Worm (Caenorhabditis elegans) whole organism, L3 larva: ENCODE data around the gene ZK177.1.

Experiments
- R02D3.7 ChIP-seq: fragments of 150-350 bp; optimal IDR thresholded peaks from 2 replicates; lab custom pipeline; 2014; ENCODE audit warnings: missing biosample characterization, missing genetic modification characterization
- aly-2 ChIP-seq: fragments of 150-350 bp; optimal IDR thresholded peaks from 2 replicates; lab custom pipeline; 2014; ENCODE audit warnings: missing biosample characterization, missing genetic modification characterization
- egl-27 ChIP-seq: sonication (generic microtip); optimal IDR thresholded peaks from 4 replicates; lab custom pipeline; 2017; ENCODE audit warnings: missing biosample characterization, missing genetic modification reagents, missing genetic modification characterization
- fkh-10 ChIP-seq: sonication (generic microtip); optimal IDR thresholded peaks from 2 replicates; lab custom pipeline; 2017; ENCODE audit warnings: missing biosample characterization, missing genetic modification reagents, missing genetic modification characterization
- fos-1 ChIP-seq: fragments of 150-350 bp; optimal IDR thresholded peaks from 2 replicates; lab custom pipeline; 2014; ENCODE audit warnings: missing biosample characterization, missing genetic modification characterization
- jun-1 ChIP-seq: fragments of 150-350 bp; optimal IDR thresholded peaks from 2 replicates; lab custom pipeline; 2014; ENCODE audit warnings: missing biosample characterization, missing genetic modification reagents, missing genetic modification characterization
- nhr-11 ChIP-seq: fragments of 150-350 bp; optimal IDR thresholded peaks from 2 replicates; lab custom pipeline; 2014; ENCODE audit warnings: missing biosample characterization, missing genetic modification characterization
- nhr-76 ChIP-seq: fragments of 150-350 bp; sonication (generic microtip); optimal IDR thresholded peaks from 5 replicates; lab custom pipeline; 2014; ENCODE audit warnings: missing biosample characterization, missing genetic modification characterization
- nhr-77 ChIP-seq: fragments of 150-350 bp; optimal IDR thresholded peaks from 2 replicates; lab custom pipeline; 2014; ENCODE audit warnings: missing biosample characterization, missing genetic modification characterization
- pha-4 ChIP-seq: fragments of 150-350 bp; optimal IDR thresholded peaks from 2 replicates; lab custom pipeline; 2014; ENCODE audit warnings: missing biosample characterization, missing genetic modification reagents, missing genetic modification characterization
- sea-2 ChIP-seq: fragments of 150-350 bp; sonication (generic microtip); optimal IDR thresholded peaks from 4 replicates; lab custom pipeline; 2014; ENCODE audit warnings: missing biosample characterization, missing genetic modification reagents, missing genetic modification characterization
- snpc-4 ChIP-seq: fragments of 150-350 bp; optimal IDR thresholded peaks from 2 replicates; lab custom pipeline; 2014; ENCODE audit warnings: missing biosample characterization, missing genetic modification characterization
- tbx-2 ChIP-seq: sonication (generic microtip); optimal IDR thresholded peaks from 2 replicates; lab custom pipeline; 2016; ENCODE audit warnings: mild to moderate bottlenecking, missing genetic modification characterization, missing compliant biosample characterization
- unc-62 ChIP-seq: fragments of 150-350 bp; sonication (generic microtip); optimal IDR thresholded peaks from 4 replicates; lab custom pipeline; 2014; ENCODE audit warnings: missing biosample characterization, missing genetic modification reagents, missing genetic modification characterization

DNA sequence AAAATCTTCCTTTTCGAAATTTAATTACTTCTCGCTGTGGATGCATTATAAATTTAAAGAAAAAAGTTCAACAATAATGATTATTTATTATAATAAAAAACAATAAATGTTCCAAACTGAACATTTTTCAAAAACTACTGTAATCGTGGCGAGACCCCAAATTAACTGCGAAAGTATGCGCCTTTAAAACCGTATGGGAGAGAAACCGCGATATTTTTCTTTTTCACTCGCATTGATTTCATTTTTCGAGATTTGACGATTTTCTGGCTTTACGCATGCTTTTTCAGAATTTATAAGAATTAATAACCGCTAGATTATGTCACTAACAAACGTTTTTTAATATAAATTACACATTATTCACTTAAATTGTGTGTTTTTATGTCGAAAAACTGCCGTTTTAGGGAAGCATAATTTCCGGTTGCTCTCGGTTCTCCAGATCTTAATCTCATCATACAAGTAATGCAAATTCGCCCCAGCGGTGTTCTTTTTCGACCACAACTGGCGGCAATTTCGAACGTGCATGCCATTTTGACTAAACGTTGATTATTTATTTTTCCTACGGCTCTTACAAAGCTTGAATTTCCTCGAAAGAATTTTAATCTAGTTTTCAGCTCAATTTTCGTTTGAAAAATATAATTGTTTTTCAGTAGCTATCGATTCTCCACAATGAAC lies 26.8 kb upstream of the ZK177.1 start, which contains the start of gene F12A10.8:
- TF ChIP-seq fos-1 (tag; lab: Kevin White, UChicago) (no peak), aly-2 (no peak), sea-2 (GFP tag; lab: Kevin White, UChicago) (no peak), nhr-76 (tag; lab: Kevin White, UChicago) (no peak), egl-27 (no peak), jun-1 (tag; lab: Kevin White, UChicago) (no peak), nhr-77 (tag; lab: Kevin White, UChicago) (no peak), snpc-4 (tag; lab: Kevin White, UChicago) (no peak), R02D3.7 (tag; lab: Kevin White, UChicago) (no peak), nhr-11 (no peak), pha-4 (no peak), unc-62 (GFP tag; lab: Kevin White, UChicago) (no peak), tbx-2 (no peak), fkh-10 (GFP tag; lab: Kevin White, UChicago) (no peak)
